Worm (Caenorhabditis elegans) whole organism, late embryonic: ENCODE measurements around the gene nhr-108.

Experiments
- C38D4.7 ChIP-seq: fragments of 200-800 bp; sonication (Bioruptor generic); optimal IDR thresholded peaks from 2 replicates; lab custom pipeline; 2018; ENCODE audit warnings: mild to moderate bottlenecking, missing genetic modification characterization, moderate library complexity, missing compliant biosample characterization
- F13H6.1 ChIP-seq: sonication (generic microtip); optimal IDR thresholded peaks from 2 replicates; lab custom pipeline; 2016; ENCODE audit warnings: missing genetic modification characterization, missing compliant biosample characterization
- K02D7.2 ChIP-seq: sonication (generic microtip); optimal IDR thresholded peaks from 2 replicates; lab custom pipeline; 2017; ENCODE audit warnings: mild to moderate bottlenecking, missing genetic modification characterization, missing compliant biosample characterization
- K09A11.1 ChIP-seq: sonication (generic microtip); optimal IDR thresholded peaks from 2 replicates; lab custom pipeline; 2017; ENCODE audit warnings: antibody characterized with exemption, mild to moderate bottlenecking, missing genetic modification characterization, missing compliant biosample characterization; ENCODE audit not compliant: insufficient read depth
- T23F11.4 ChIP-seq: fragments of 200-800 bp; sonication (Bioruptor generic); optimal IDR thresholded peaks from 2 replicates; lab custom pipeline; 2018; ENCODE audit warnings: mild to moderate bottlenecking, missing genetic modification characterization, missing compliant biosample characterization
- ama-1 ChIP-seq: fragments of 150-350 bp; optimal IDR thresholded peaks from 2 replicates; lab custom pipeline; 2014
- ceh-14 ChIP-seq: sonication (generic microtip); optimal IDR thresholded peaks from 2 replicates; lab custom pipeline; 2016; ENCODE audit warnings: missing genotype, missing genetic modification characterization, missing compliant biosample characterization
- ceh-19 ChIP-seq: fragments of 200-800 bp; sonication (Bioruptor generic); optimal IDR thresholded peaks from 2 replicates; lab custom pipeline; 2018; ENCODE audit warnings: mild to moderate bottlenecking, missing genetic modification characterization, missing compliant biosample characterization
- ceh-2 ChIP-seq: sonication (generic microtip); optimal IDR thresholded peaks from 2 replicates; lab custom pipeline; 2016; ENCODE audit warnings: missing genotype, missing genetic modification characterization, missing compliant biosample characterization
- ceh-30 ChIP-seq: fragments of 150-350 bp; optimal IDR thresholded peaks from 2 replicates; lab custom pipeline; 2014; ENCODE audit warnings: missing biosample characterization, missing genetic modification characterization
- ceh-45 ChIP-seq: fragments of 200-800 bp; sonication (Bioruptor generic); IDR thresholded peaks from 2 replicates; pipeline ENCODE4 v1.3.6; 2022; ENCODE audit warnings: missing genetic modification reagents, missing genetic modification characterization, missing compliant biosample characterization
- ceh-6 ChIP-seq: fragments of 200-800 bp; sonication (Bioruptor generic); optimal IDR thresholded peaks from 2 replicates; lab custom pipeline; 2018; ENCODE audit warnings: mild to moderate bottlenecking, missing genetic modification characterization, missing compliant biosample characterization
- ceh-9 ChIP-seq: sonication (generic microtip); optimal IDR thresholded peaks from 2 replicates; lab custom pipeline; 2016; ENCODE audit warnings: mild to moderate bottlenecking, missing genetic modification characterization, inconsistent platforms, missing compliant biosample characterization
- dve-1 ChIP-seq: sonication (generic microtip); optimal IDR thresholded peaks from 2 replicates; lab custom pipeline; 2017; ENCODE audit warnings: antibody characterized with exemption, mild to moderate bottlenecking, missing genetic modification characterization, missing compliant biosample characterization
- elt-2 ChIP-seq: sonication (generic microtip); optimal IDR thresholded peaks from 2 replicates; lab custom pipeline; 2016; ENCODE audit warnings: missing genetic modification reagents, missing genetic modification characterization, missing compliant biosample characterization
- elt-4 ChIP-seq: sonication (generic microtip); optimal IDR thresholded peaks from 2 replicates; lab custom pipeline; 2016; ENCODE audit warnings: missing genetic modification characterization, missing compliant biosample characterization
- ets-4 ChIP-seq: sonication (generic microtip); optimal IDR thresholded peaks from 2 replicates; lab custom pipeline; 2016; ENCODE audit warnings: missing genetic modification characterization, missing compliant biosample characterization
- eyg-1 ChIP-seq: sonication (generic microtip); optimal IDR thresholded peaks from 2 replicates; lab custom pipeline; 2016; ENCODE audit warnings: missing genotype, missing genetic modification characterization, missing compliant biosample characterization
- gmeb-2 ChIP-seq: sonication (generic microtip); optimal IDR thresholded peaks from 2 replicates; lab custom pipeline; 2016; ENCODE audit warnings: missing genetic modification characterization, inconsistent platforms, missing compliant biosample characterization
- hlh-30 ChIP-seq: sonication (generic microtip); optimal IDR thresholded peaks from 2 replicates; lab custom pipeline; 2017; ENCODE audit warnings: antibody characterized with exemption, missing genetic modification characterization, missing compliant biosample characterization; ENCODE audit not compliant: insufficient read depth
- hlh-6 ChIP-seq: sonication (generic microtip); optimal IDR thresholded peaks from 2 replicates; lab custom pipeline; 2016; ENCODE audit warnings: missing genotype, missing genetic modification characterization, missing compliant biosample characterization
- lin-11 ChIP-seq: fragments of 200-800 bp; sonication (Bioruptor generic); optimal IDR thresholded peaks from 2 replicates; lab custom pipeline; 2018; ENCODE audit warnings: mild to moderate bottlenecking, missing genetic modification characterization, missing compliant biosample characterization
- madf-2 ChIP-seq: sonication (generic microtip); optimal IDR thresholded peaks from 2 replicates; lab custom pipeline; 2017; ENCODE audit warnings: missing genetic modification characterization, missing compliant biosample characterization
- mec-3 ChIP-seq: sonication (generic microtip); optimal IDR thresholded peaks from 2 replicates; lab custom pipeline; 2016; ENCODE audit warnings: borderline replicate concordance, missing genetic modification characterization, missing compliant biosample characterization
- nhr-11 ChIP-seq: fragments of 150-350 bp; optimal IDR thresholded peaks from 2 replicates; lab custom pipeline; 2014; ENCODE audit warnings: missing biosample characterization, missing genetic modification characterization
- nhr-232 ChIP-seq: sonication (generic microtip); optimal IDR thresholded peaks from 2 replicates; lab custom pipeline; 2016; ENCODE audit warnings: missing genetic modification characterization, missing compliant biosample characterization
- odd-2 ChIP-seq: sonication (generic microtip); optimal IDR thresholded peaks from 2 replicates; lab custom pipeline; 2017; ENCODE audit warnings: antibody characterized with exemption, mild to moderate bottlenecking, missing genetic modification characterization, missing compliant biosample characterization
- pat-9 ChIP-seq: fragments of 200-800 bp; sonication (Bioruptor generic); optimal IDR thresholded peaks from 2 replicates; lab custom pipeline; 2018; ENCODE audit warnings: mild to moderate bottlenecking, missing genetic modification characterization, moderate library complexity, missing compliant biosample characterization
- pha-2 ChIP-seq: sonication (generic microtip); optimal IDR thresholded peaks from 2 replicates; lab custom pipeline; 2017; ENCODE audit warnings: mild to moderate bottlenecking, missing genetic modification characterization, missing compliant biosample characterization
- pha-4 ChIP-seq: fragments of 150-350 bp; optimal IDR thresholded peaks from 2 replicates; lab custom pipeline; 2018; ENCODE audit warnings: missing biosample characterization, missing genetic modification reagents, missing genetic modification characterization
- pros-1 ChIP-seq: fragments of 150-350 bp; optimal IDR thresholded peaks from 2 replicates; lab custom pipeline; 2014; ENCODE audit warnings: missing biosample characterization, missing genetic modification reagents, missing genetic modification characterization
- ref-2 ChIP-seq: sonication (generic microtip); optimal IDR thresholded peaks from 2 replicates; lab custom pipeline; 2016; ENCODE audit warnings: missing genetic modification characterization, missing compliant biosample characterization
- rnt-1 ChIP-seq: sonication (generic microtip); optimal IDR thresholded peaks from 2 replicates; lab custom pipeline; 2016; ENCODE audit warnings: missing genetic modification characterization, missing compliant biosample characterization
- sdc-2 ChIP-seq: sonication (generic microtip); optimal IDR thresholded peaks from 2 replicates; lab custom pipeline; 2016; ENCODE audit warnings: missing genotype, missing genetic modification characterization, missing compliant biosample characterization
- sox-2 ChIP-seq: fragments of 200-800 bp; sonication (Bioruptor generic); IDR thresholded peaks from 2 replicates; pipeline ENCODE4 v1.3.6; 2022; ENCODE audit warnings: missing genetic modification reagents, missing genetic modification characterization, missing compliant biosample characterization
- syd-9 ChIP-seq: sonication (generic microtip); optimal IDR thresholded peaks from 2 replicates; lab custom pipeline; 2016; ENCODE audit warnings: mild to moderate bottlenecking, missing genetic modification characterization, moderate library complexity, missing compliant biosample characterization
- tbx-2 ChIP-seq: sonication (generic microtip); optimal IDR thresholded peaks from 2 replicates; lab custom pipeline; 2016; ENCODE audit warnings: missing genetic modification characterization, missing compliant biosample characterization
- unc-55 ChIP-seq: sonication (generic microtip); optimal IDR thresholded peaks from 2 replicates; lab custom pipeline; 2017; ENCODE audit warnings: missing biosample characterization, missing genetic modification reagents, missing genetic modification characterization
- unc-86 ChIP-seq: sonication (generic microtip); optimal IDR thresholded peaks from 2 replicates; lab custom pipeline; 2016; ENCODE audit warnings: missing genetic modification characterization, missing compliant biosample characterization

The nhr-108 gene

ce11 chrV:15922979-15923378 is 1.3 kb downstream of the nhr-108 start, which contains the start of gene F35E8.13:
Gene F35E8.13 (plus strand): TSS chrV:15923279.
- TF ChIP-seq ceh-14 (tag; lab: Kevin White, UChicago) (no peak), ama-1 (no peak), nhr-232 (no peak), ceh-45 (GFP tag; lab: Robert Waterston, UW) (no peak), pha-4 (no peak), hlh-6 (tag; lab: Kevin White, UChicago) (no peak), ceh-6 (no peak), sox-2 (GFP tag; lab: Robert Waterston, UW) (no peak), tbx-2 (tag; lab: Kevin White, UChicago) (no peak), nhr-11 (tag; lab: Kevin White, UChicago) (no peak), K02D7.2 (no peak), rnt-1 (tag; lab: Kevin White, UChicago) (no peak)

- TF ChIP-seq ceh-14 (tag; lab: Kevin White, UChicago) (no peak), tbx-2 (tag; lab: Kevin White, UChicago) (no peak), elt-2 (tag; lab: Kevin White, UChicago) (peak; percentile 34), sdc-2 (tag; lab: Kevin White, UChicago) (no peak)
Measured at ce11 chrV:15921102-15921501, 3.2 kb downstream of the nhr-108 start, which contains the start of gene cdr-1. Gene cdr-1 (plus strand): TSS chrV:15921309.

ce11 chrV:15920273-15920672 is 4.0 kb downstream of the nhr-108 start, which contains the start of gene F35E8.10:
Gene F35E8.10 (minus strand): TSS chrV:15920373.
- TF ChIP-seq ceh-9 (tag; lab: Kevin White, UChicago) (no peak), K02D7.2 (no peak), unc-86 (tag; lab: Kevin White, UChicago) (no peak), hlh-30 (tag; lab: Kevin White, UChicago) (no peak), madf-2 (tag; lab: Kevin White, UChicago) (no peak), elt-4 (tag; lab: Kevin White, UChicago) (no peak), pat-9 (no peak), C38D4.7 (GFP tag; lab: Kevin White, UChicago) (no peak), eyg-1 (tag; lab: Kevin White, UChicago) (no peak), ceh-19 (no peak), syd-9 (tag; lab: Kevin White, UChicago) (no peak), F13H6.1 (tag; lab: Kevin White, UChicago) (no peak), ets-4 (tag; lab: Kevin White, UChicago) (no peak), dve-1 (tag; lab: Kevin White, UChicago) (no peak), ceh-2 (tag; lab: Kevin White, UChicago) (no peak)

ce11 chrV:15917458-15917857 is 6.8 kb downstream of the nhr-108 start, which contains the start of gene F35E8.9:
Gene F35E8.9 (minus strand): TSS chrV:15917558.
- TF ChIP-seq pha-2 (no peak), ceh-19 (no peak), pha-4 (no peak), ceh-30 (tag; lab: Kevin White, UChicago) (no peak), nhr-11 (tag; lab: Kevin White, UChicago) (no peak), K09A11.1 (tag; lab: Kevin White, UChicago) (no peak), lin-11 (no peak), mec-3 (tag; lab: Kevin White, UChicago) (no peak), pros-1 (tag; lab: Kevin White, UChicago) (no peak), T23F11.4 (no peak), unc-55 (GFP tag; lab: Kevin White, UChicago) (no peak), eyg-1 (tag; lab: Kevin White, UChicago) (no peak), unc-86 (tag; lab: Kevin White, UChicago) (no peak), ref-2 (no peak), odd-2 (tag; lab: Kevin White, UChicago) (no peak), rnt-1 (tag; lab: Kevin White, UChicago) (no peak), elt-2 (tag; lab: Kevin White, UChicago) (no peak), gmeb-2 (tag; lab: Kevin White, UChicago) (no peak)
